Fruit fly (Drosophila melanogaster): ENCODE measurements around the gene CG43755.

- TF ChIP-seq CG12605 (GFP tag; IDR thresholded peaks at IDR 0.05): no peak
- no peak for TF ChIP-seq CG17806 (tag; optimal IDR thresholded peaks at IDR 0.05)
- no peak for TF ChIP-seq rn (GFP tag; IDR thresholded peaks at IDR 0.05)
- no peak for TF ChIP-seq CG10348 (GFP tag; IDR thresholded peaks at IDR 0.05)
- no peak for TF ChIP-seq EcR (GFP tag; optimal IDR thresholded peaks at IDR 0.05)
- TF ChIP-seq CG13204 (GFP tag; optimal IDR thresholded peaks at IDR 0.05): no peak
- no peak for TF ChIP-seq fd96Ca (GFP tag; IDR thresholded peaks at IDR 0.05)
Observed at dm6 chr2L:366876-367275, 37.3 kb upstream of the CG43755 start.
